ENCODE assay signal across 3 worm cellular contexts in genomic region chrX:10074233-10074632, ce11.
TF ChIP-seq lines count a peak whose summit lies in the region.

TSS of gene ZC373.5 (minus strand) at chrX:10074391.

TF ChIP-seq in whole organism, L1 larva, 84 proteins besides CTCF, POLR2A, EP300 and RAD21 (continued from another document):
- no peak for TF ChIP-seq efl-1 (optimal IDR thresholded peaks at IDR 0.05; lab: Kevin White, UChicago)
- TF ChIP-seq efl-1 (GFP tag; optimal IDR thresholded peaks at IDR 0.05 in 1 of 2; lab: Kevin White, UChicago), result peak in 1 of 2 experiments; percentile 55
- peak; percentile 56 for TF ChIP-seq nhr-85 (tag; lab: Kevin White, UChicago)
- peak; percentile 7 for TF ChIP-seq tbx-2 (tag; optimal IDR thresholded peaks at IDR 0.05; lab: Kevin White, UChicago)
- TF ChIP-seq mep-1 (tag; optimal IDR thresholded peaks at IDR 0.05; lab: Kevin White, UChicago), result peak; percentile 27
- TF ChIP-seq elt-2 (tag; optimal IDR thresholded peaks at IDR 0.05; lab: Kevin White, UChicago), result peak; percentile 16
- peak; percentile 27 for TF ChIP-seq snu-23 (GFP tag; optimal IDR thresholded peaks at IDR 0.05; lab: Kevin White, UChicago)

TF ChIP-seq in whole organism, L2 larva, 48 proteins besides CTCF, POLR2A, EP300 and RAD21 (continued from another document):
- TF ChIP-seq unc-39 (tag; optimal IDR thresholded peaks at IDR 0.05; lab: Kevin White, UChicago) (no peak), sma-9 (GFP tag; optimal IDR thresholded peaks at IDR 0.05; lab: Kevin White, UChicago) (no peak), sma-9 (tag; optimal IDR thresholded peaks at IDR 0.05; lab: Kevin White, UChicago) (no peak), nhr-25 (tag; optimal IDR thresholded peaks at IDR 0.05; lab: Kevin White, UChicago) (no peak), lsy-2 (tag; optimal IDR thresholded peaks at IDR 0.05; lab: Kevin White, UChicago) (peak in 1 of 2 experiments; percentile 1), fos-1 (tag; optimal IDR thresholded peaks at IDR 0.05; lab: Kevin White, UChicago) (peak; percentile 70), nhr-6 (tag; optimal IDR thresholded peaks at IDR 0.05; lab: Kevin White, UChicago) (no peak), gmeb-1 (tag; optimal IDR thresholded peaks at IDR 0.05; lab: Kevin White, UChicago) (peak; percentile 21), ZK546.5 (tag; optimal IDR thresholded peaks at IDR 0.05; lab: Kevin White, UChicago) (no peak), ceh-16 (tag; optimal IDR thresholded peaks at IDR 0.05; lab: Kevin White, UChicago) (no peak), mbf-1 (tag; optimal IDR thresholded peaks at IDR 0.05; lab: Kevin White, UChicago) (no peak), elt-1 (tag; optimal IDR thresholded peaks at IDR 0.05; lab: Kevin White, UChicago) (no peak), unc-55 (GFP tag; optimal IDR thresholded peaks at IDR 0.05; lab: Kevin White, UChicago) (no peak), C34F6.9 (tag; optimal IDR thresholded peaks at IDR 0.05; lab: Kevin White, UChicago) (peak; percentile 6), aly-2 (tag; optimal IDR thresholded peaks at IDR 0.05; lab: Kevin White, UChicago) (no peak)

TF ChIP-seq in whole organism, L4 larva, 104 proteins besides CTCF, POLR2A, EP300 and RAD21 (continued from another document):
- TF ChIP-seq mdt-29 (GFP tag; IDR thresholded peaks at IDR 0.05; lab: Robert Waterston, UW), result no peak
- no peak for TF ChIP-seq daf-16 (GFP tag; optimal IDR thresholded peaks at IDR 0.05; lab: Kevin White, UChicago)
- TF ChIP-seq daf-16 (tag; optimal IDR thresholded peaks at IDR 0.05; lab: Kevin White, UChicago), result peak; percentile 87
- no peak for TF ChIP-seq zag-1 (tag; optimal IDR thresholded peaks at IDR 0.05; lab: Kevin White, UChicago)
- TF ChIP-seq lin-38 (GFP tag; IDR thresholded peaks at IDR 0.05; lab: Robert Waterston, UW), result no peak
- TF ChIP-seq snpc-4 (tag; optimal IDR thresholded peaks at IDR 0.05; lab: Kevin White, UChicago), result no peak
- TF ChIP-seq dve-1 (tag; optimal IDR thresholded peaks at IDR 0.05; lab: Kevin White, UChicago; ENCODE audit: insufficient read depth), result peak; percentile 79
- TF ChIP-seq ZK337.2 (GFP tag; IDR thresholded peaks at IDR 0.05; lab: Robert Waterston, UW), result no peak
- peak; percentile 41 for TF ChIP-seq mes-2 (tag; optimal IDR thresholded peaks at IDR 0.05; lab: Kevin White, UChicago; ENCODE audit: poor library complexity, severe bottlenecking)
- no peak for TF ChIP-seq mxl-3 (GFP tag; optimal IDR thresholded peaks at IDR 0.05; lab: Kevin White, UChicago)
- TF ChIP-seq madf-5 (GFP tag; IDR thresholded peaks at IDR 0.05; lab: Robert Waterston, UW), result no peak
- no peak for TF ChIP-seq ctbp-1 (GFP tag; IDR thresholded peaks at IDR 0.05; lab: Robert Waterston, UW)
- no peak for TF ChIP-seq aha-1 (tag; lab: Kevin White, UChicago)
- TF ChIP-seq T20F7.1 (GFP tag; optimal IDR thresholded peaks at IDR 0.05; lab: Kevin White, UChicago), result no peak
- no peak for TF ChIP-seq dmd-8 (GFP tag; IDR thresholded peaks at IDR 0.05; lab: Robert Waterston, UW)
- TF ChIP-seq zfp-3 (GFP tag; conservative IDR thresholded peaks at IDR 0.05; lab: Robert Waterston, UW), result no peak
- no peak for TF ChIP-seq nhr-76 (tag; optimal IDR thresholded peaks at IDR 0.05; lab: Kevin White, UChicago)
- TF ChIP-seq nhr-77 (tag; optimal IDR thresholded peaks at IDR 0.05; lab: Kevin White, UChicago), result no peak
- no peak for TF ChIP-seq F49E8.2 (tag; optimal IDR thresholded peaks at IDR 0.05; lab: Kevin White, UChicago; ENCODE audit: borderline replicate concordance)
- TF ChIP-seq ceh-82 (tag; optimal IDR thresholded peaks at IDR 0.05; lab: Kevin White, UChicago), result no peak
- peak; percentile 77 for TF ChIP-seq nhr-28 (tag; optimal IDR thresholded peaks at IDR 0.05; lab: Kevin White, UChicago)
- TF ChIP-seq ces-1 (GFP tag; optimal IDR thresholded peaks at IDR 0.05; lab: Kevin White, UChicago), result no peak
- TF ChIP-seq set-16 (GFP tag; IDR thresholded peaks at IDR 0.05; lab: Robert Waterston, UW), result no peak
- no peak for TF ChIP-seq vab-7 (GFP tag; IDR thresholded peaks at IDR 0.05; lab: Robert Waterston, UW)
- TF ChIP-seq daf-12 (tag; optimal IDR thresholded peaks at IDR 0.05; lab: Kevin White, UChicago), result no peak
- no peak for TF ChIP-seq nhr-237 (tag; optimal IDR thresholded peaks at IDR 0.05; lab: Kevin White, UChicago)
- TF ChIP-seq duxl-1 (tag; optimal IDR thresholded peaks at IDR 0.05; lab: Kevin White, UChicago; ENCODE audit: poor library complexity), result no peak
- no peak for TF ChIP-seq unc-130 (GFP tag; optimal IDR thresholded peaks at IDR 0.05; lab: Kevin White, UChicago)
- no peak for TF ChIP-seq ZK546.5 (tag; optimal IDR thresholded peaks at IDR 0.05; lab: Kevin White, UChicago)
- TF ChIP-seq cey-2 (tag; optimal IDR thresholded peaks at IDR 0.05; lab: Kevin White, UChicago; ENCODE audit: borderline replicate concordance, insufficient read depth), result no peak
- no peak for TF ChIP-seq zip-11 (GFP tag; IDR thresholded peaks at IDR 0.05; lab: Robert Waterston, UW)
- peak; percentile 58 for TF ChIP-seq dmd-6 (GFP tag; IDR thresholded peaks at IDR 0.05; lab: Robert Waterston, UW)
- no peak for TF ChIP-seq ama-1 (optimal IDR thresholded peaks at IDR 0.05; lab: Kevin White, UChicago)
- no peak for TF ChIP-seq egl-27 (tag; optimal IDR thresholded peaks at IDR 0.05; lab: Kevin White, UChicago)
- TF ChIP-seq ceh-32 (tag; optimal IDR thresholded peaks at IDR 0.05; lab: Kevin White, UChicago; ENCODE audit: poor library complexity), result no peak
- TF ChIP-seq zfp-2 (tag; optimal IDR thresholded peaks at IDR 0.05; lab: Kevin White, UChicago), result no peak
- TF ChIP-seq nhr-6 (tag; optimal IDR thresholded peaks at IDR 0.05; lab: Kevin White, UChicago), result peak; percentile 29
- TF ChIP-seq hlh-30 (tag; optimal IDR thresholded peaks at IDR 0.05; lab: Kevin White, UChicago; ENCODE audit: insufficient read depth), result peak; percentile 46
- no peak for TF ChIP-seq ceh-44 (GFP tag; IDR thresholded peaks at IDR 0.05; lab: Robert Waterston, UW)
- TF ChIP-seq daf-19 (GFP tag; conservative IDR thresholded peaks at IDR 0.05; lab: Robert Waterston, UW), result no peak
- TF ChIP-seq rbr-2 (tag; optimal IDR thresholded peaks at IDR 0.05; lab: Kevin White, UChicago), result no peak
- no peak for TF ChIP-seq fkh-10 (GFP tag; optimal IDR thresholded peaks at IDR 0.05; lab: Kevin White, UChicago)
- no peak for TF ChIP-seq ceh-28 (tag; optimal IDR thresholded peaks at IDR 0.05; lab: Kevin White, UChicago)
- peak in 1 of 2 experiments; percentile 32 for TF ChIP-seq lsy-2 (tag; optimal IDR thresholded peaks at IDR 0.05; lab: Kevin White, UChicago)
- TF ChIP-seq daf-8 (GFP tag; IDR thresholded peaks at IDR 0.05; lab: Robert Waterston, UW), result no peak
- no peak for TF ChIP-seq nhr-10 (tag; optimal IDR thresholded peaks at IDR 0.05; lab: Kevin White, UChicago)
- TF ChIP-seq lim-7 (GFP tag; IDR thresholded peaks at IDR 0.05; lab: Robert Waterston, UW), result no peak
- TF ChIP-seq mxl-2 (GFP tag; conservative IDR thresholded peaks at IDR 0.05; lab: Robert Waterston, UW), result no peak
- no peak for TF ChIP-seq lir-3 (tag; optimal IDR thresholded peaks at IDR 0.05; lab: Kevin White, UChicago)
- no peak for TF ChIP-seq fos-1 (tag; optimal IDR thresholded peaks at IDR 0.05; lab: Kevin White, UChicago)
- no peak for TF ChIP-seq saeg-2 (GFP tag; IDR thresholded peaks at IDR 0.05; lab: Robert Waterston, UW)
- TF ChIP-seq aly-2 (tag; optimal IDR thresholded peaks at IDR 0.05; lab: Kevin White, UChicago), result no peak
- no peak for TF ChIP-seq jun-1 (tag; optimal IDR thresholded peaks at IDR 0.05; lab: Kevin White, UChicago)
- no peak for TF ChIP-seq Y5F2A.4 (GFP tag; optimal IDR thresholded peaks at IDR 0.05; lab: Kevin White, UChicago)
- no peak for TF ChIP-seq spr-3 (GFP tag; optimal IDR thresholded peaks at IDR 0.05; lab: Kevin White, UChicago)
- TF ChIP-seq nhr-25 (tag; optimal IDR thresholded peaks at IDR 0.05; lab: Kevin White, UChicago; ENCODE audit: borderline replicate concordance, insufficient read depth), result no peak
- TF ChIP-seq hlh-11 (tag; optimal IDR thresholded peaks at IDR 0.05; lab: Kevin White, UChicago), result peak; percentile 60
TF ChIP-seq in whole organism, L4 larva: peak in this region for 13.
